Fruit fly (Drosophila melanogaster): ENCODE results near the gene Galk.
A peak's percentile ranks its signal among the peaks of the same experiment; 100 is the strongest.

- TF ChIP-seq Lim3 (GFP tag; IDR thresholded peaks at IDR 0.05): no peak
- TF ChIP-seq wor (GFP tag; IDR thresholded peaks at IDR 0.05): no peak
- peak; percentile 51 for TF ChIP-seq CG6854 (GFP tag; optimal IDR thresholded peaks at IDR 0.05)
Measured at dm6 chr3L:8985848-8986320, at the start of gene Galk.
